Worm (Caenorhabditis elegans) whole organism, early embryonic: ENCODE results near the gene klp-18.

ENCODE experiments used
- F13C5.2 ChIP-seq: sonication (generic microtip); optimal IDR thresholded peaks from 2 replicates; lab custom pipeline; 2017; ENCODE audit warnings: mild to moderate bottlenecking, missing genetic modification characterization, inconsistent platforms, missing compliant biosample characterization
- aly-1 ChIP-seq: sonication (generic microtip); optimal IDR thresholded peaks from 2 replicates; lab custom pipeline; 2016; ENCODE audit warnings: missing genetic modification characterization, missing compliant biosample characterization
- ama-1 ChIP-seq: fragments of 150-350 bp; optimal IDR thresholded peaks from 2 replicates; lab custom pipeline; 2014
- ceh-13 ChIP-seq: fragments of 200-800 bp; sonication (Bioruptor generic); optimal IDR thresholded peaks from 2 replicates; lab custom pipeline; 2018; ENCODE audit warnings: mild to moderate bottlenecking, missing genetic modification characterization, missing compliant biosample characterization
- flt-1 ChIP-seq: fragments of 200-800 bp; sonication (Bioruptor generic); IDR thresholded peaks from 2 replicates; pipeline ENCODE4 v1.3.6; 2022; ENCODE audit warnings: missing genetic modification characterization, missing compliant biosample characterization
- hmbx-1 ChIP-seq: sonication (generic microtip); optimal IDR thresholded peaks from 2 replicates; lab custom pipeline; 2016; ENCODE audit warnings: mild to moderate bottlenecking, missing genetic modification characterization, missing compliant biosample characterization
- pes-1 ChIP-seq: fragments of 200-800 bp; sonication (Bioruptor generic); IDR thresholded peaks from 2 replicates; pipeline ENCODE4 v1.3.6; 2022; ENCODE audit warnings: missing genetic modification reagents, missing genetic modification characterization, missing compliant biosample characterization
- tbx-11 ChIP-seq: fragments of 200-800 bp; sonication (Bioruptor generic); IDR thresholded peaks from 2 replicates; pipeline ENCODE4 v1.3.6; 2022; ENCODE audit warnings: missing genetic modification characterization, missing compliant biosample characterization

DNA sequence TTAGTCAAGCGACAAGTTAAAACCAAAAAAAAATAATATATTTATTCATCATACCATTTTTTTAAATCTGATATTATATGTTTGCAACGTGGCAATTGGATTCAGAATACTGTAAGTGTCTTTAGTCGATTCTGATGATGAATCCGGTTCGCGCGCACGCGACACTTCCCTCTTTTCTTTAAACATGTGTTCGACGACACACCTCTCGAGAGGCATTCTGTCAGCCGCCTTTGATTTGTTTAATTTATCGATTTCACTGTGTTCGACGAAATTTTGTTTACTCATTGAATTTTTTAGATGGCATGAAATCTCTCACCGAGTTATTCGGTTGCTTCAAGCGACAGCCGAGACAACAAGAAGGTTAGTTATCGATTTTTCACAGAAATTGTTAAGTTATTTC lies 28.3 kb upstream of the klp-18 start, which contains the start of gene trxr-1:
- TF ChIP-seq ama-1 (lab: Kevin White, UChicago) (no peak), hmbx-1 (tag; lab: Kevin White, UChicago) (no peak), ceh-13 (no peak), F13C5.2 (tag; lab: Kevin White, UChicago) (no peak), tbx-11 (GFP tag; lab: Robert Waterston, UW) (no peak), aly-1 (tag; lab: Kevin White, UChicago) (no peak), flt-1 (GFP tag; lab: Robert Waterston, UW) (no peak), pes-1 (GFP tag; lab: Robert Waterston, UW) (no peak)
